Worm (Caenorhabditis elegans) whole organism, L4 larva: Measurements from ENCODE around the gene C07B5.8.

Experiments used
- F10B5.3 ChIP-seq: sonication (generic microtip); optimal IDR thresholded peaks from 2 replicates; lab custom pipeline; 2016; ENCODE audit warnings: mild to moderate bottlenecking, missing genetic modification characterization, missing compliant biosample characterization
- F37D6.2 ChIP-seq: sonication (generic microtip); optimal IDR thresholded peaks from 2 replicates; lab custom pipeline; 2016; ENCODE audit warnings: mild to moderate bottlenecking, missing genetic modification characterization, missing compliant biosample characterization
- T26A8.4 ChIP-seq: fragments of 200-800 bp; sonication (Bioruptor generic); IDR thresholded peaks from 2 replicates; pipeline ENCODE4 v1.3.6; 2022; ENCODE audit warnings: missing genetic modification characterization, missing compliant biosample characterization
- Y48G9A.11 ChIP-seq: fragments of 200-800 bp; sonication (Bioruptor generic); IDR thresholded peaks from 2 replicates; pipeline ENCODE4 v1.3.6; 2022; ENCODE audit warnings: missing genetic modification reagents, missing genetic modification characterization, missing compliant biosample characterization
- Y5F2A.4 ChIP-seq: fragments of 200-800 bp; sonication (Bioruptor generic); optimal IDR thresholded peaks from 2 replicates; lab custom pipeline; 2018; ENCODE audit warnings: mild to moderate bottlenecking, missing genetic modification characterization, missing compliant biosample characterization
- attf-4 ChIP-seq: sonication (generic microtip); optimal IDR thresholded peaks from 3 replicates; lab custom pipeline; 2017; ENCODE audit warnings: missing biosample characterization, missing genetic modification characterization
- ceh-28 ChIP-seq: fragments of 150-350 bp; optimal IDR thresholded peaks from 2 replicates; lab custom pipeline; 2014; ENCODE audit warnings: missing biosample characterization, missing genetic modification reagents, missing genetic modification characterization
- ceh-32 ChIP-seq: sonication (generic microtip); optimal IDR thresholded peaks from 2 replicates; lab custom pipeline; 2016; ENCODE audit warnings: mild to moderate bottlenecking, missing genetic modification characterization, missing compliant biosample characterization; ENCODE audit not compliant: poor library complexity
- ceh-82 ChIP-seq: sonication (generic microtip); optimal IDR thresholded peaks from 2 replicates; lab custom pipeline; 2017; ENCODE audit warnings: missing biosample characterization, missing genetic modification characterization
- ctbp-1 ChIP-seq: fragments of 200-800 bp; sonication (Bioruptor generic); IDR thresholded peaks from 2 replicates; pipeline ENCODE4 v1.3.6; 2022; ENCODE audit warnings: missing genetic modification reagents, missing genetic modification characterization, missing compliant biosample characterization
- daf-12 ChIP-seq: fragments of 150-350 bp; optimal IDR thresholded peaks from 2 replicates; lab custom pipeline; 2014; ENCODE audit warnings: missing biosample characterization, missing genetic modification reagents, missing genetic modification characterization
- daf-16 ChIP-seq, 3 experiments: sonication (generic microtip); optimal IDR thresholded peaks; 2 replicates each; lab custom pipeline; 2016 to 2017; ENCODE audit warnings: missing genetic modification characterization in 3 of 3, missing genetic modification reagents in 3 of 3, mild to moderate bottlenecking in 2 of 3, missing compliant biosample characterization in 2 of 3, missing biosample characterization in 1 of 3, moderate library complexity in 1 of 3
- dpl-1 ChIP-seq: fragments of 150-350 bp; optimal IDR thresholded peaks from 2 replicates; lab custom pipeline; 2014; ENCODE audit warnings: missing biosample characterization, missing genetic modification reagents, missing genetic modification characterization
- fos-1 ChIP-seq: fragments of 150-350 bp; optimal IDR thresholded peaks from 2 replicates; lab custom pipeline; 2014; ENCODE audit warnings: missing biosample characterization, missing genetic modification characterization
- hif-1 ChIP-seq, 2 experiments: sonication (generic microtip); optimal IDR thresholded peaks; 2 replicates each; lab custom pipeline; 2016 to 2017; ENCODE audit warnings: missing compliant biosample characterization in 2 of 2, missing genetic modification characterization in 2 of 2, missing genetic modification reagents in 2 of 2, missing genotype in 2 of 2, mild to moderate bottlenecking in 1 of 2
- hlh-30 ChIP-seq: sonication (generic microtip); optimal IDR thresholded peaks from 2 replicates; lab custom pipeline; 2017; ENCODE audit warnings: antibody characterized with exemption, mild to moderate bottlenecking, missing genetic modification characterization, missing compliant biosample characterization; ENCODE audit not compliant: insufficient read depth
- lin-1 ChIP-seq: fragments of 200-800 bp; sonication (Bioruptor generic); IDR thresholded peaks from 2 replicates; pipeline ENCODE4 v1.3.6; 2022; ENCODE audit warnings: missing genetic modification reagents, missing genetic modification characterization, missing compliant biosample characterization
- lin-15B ChIP-seq: fragments of 150-350 bp; sonication (generic microtip); optimal IDR thresholded peaks from 3 replicates; lab custom pipeline; 2014; ENCODE audit warnings: missing biosample characterization, missing genetic modification characterization
- lin-29 ChIP-seq: fragments of 200-800 bp; sonication (Bioruptor generic); IDR thresholded peaks from 2 replicates; pipeline ENCODE4 v1.3.6; 2022; ENCODE audit warnings: missing genetic modification reagents, missing genetic modification characterization, missing compliant biosample characterization
- lin-38 ChIP-seq: fragments of 200-800 bp; sonication (Bioruptor generic); IDR thresholded peaks from 2 replicates; pipeline ENCODE4 v1.3.6; 2022; ENCODE audit warnings: missing genetic modification reagents, missing genetic modification characterization, missing compliant biosample characterization
- lsy-2 ChIP-seq, 2 experiments: fragments of 150-350 bp in 1 of 2; sonication (generic microtip) in 1 of 2; optimal IDR thresholded peaks; 2 replicates each; lab custom pipeline; 2014 to 2017; ENCODE audit warnings: missing biosample characterization in 2 of 2, missing genetic modification characterization in 2 of 2
- mdt-29 ChIP-seq: fragments of 200-800 bp; sonication (Bioruptor generic); IDR thresholded peaks from 2 replicates; pipeline ENCODE4 v1.3.6; 2022; ENCODE audit warnings: missing genetic modification reagents, missing genetic modification characterization, missing compliant biosample characterization
- mep-1 ChIP-seq: fragments of 150-350 bp; sonication (generic microtip); optimal IDR thresholded peaks from 3 replicates; lab custom pipeline; 2014; ENCODE audit warnings: missing biosample characterization, missing genetic modification characterization
- mes-2 ChIP-seq: sonication (generic microtip); optimal IDR thresholded peaks from 2 replicates; lab custom pipeline; 2016; ENCODE audit warnings: missing genotype, mild to moderate bottlenecking, missing genetic modification characterization, missing compliant biosample characterization; ENCODE audit not compliant: poor library complexity, severe bottlenecking
- mxl-3 ChIP-seq: fragments of 200-800 bp; sonication (Bioruptor generic); optimal IDR thresholded peaks from 2 replicates; lab custom pipeline; 2018; ENCODE audit warnings: mild to moderate bottlenecking, missing genetic modification characterization, missing compliant biosample characterization
- nhr-25 ChIP-seq: sonication (generic microtip); optimal IDR thresholded peaks from 2 replicates; lab custom pipeline; 2017; ENCODE audit warnings: missing genetic modification characterization, mild to moderate bottlenecking, missing compliant biosample characterization, antibody characterized with exemption, moderate library complexity, borderline replicate concordance; ENCODE audit not compliant: insufficient read depth
- nhr-28 ChIP-seq: fragments of 150-350 bp; optimal IDR thresholded peaks from 2 replicates; lab custom pipeline; 2014; ENCODE audit warnings: missing biosample characterization, missing genetic modification characterization
- nhr-48 ChIP-seq: sonication (generic microtip); optimal IDR thresholded peaks from 2 replicates; lab custom pipeline; 2016; ENCODE audit warnings: mild to moderate bottlenecking, missing genetic modification characterization, missing compliant biosample characterization
- php-3 ChIP-seq: fragments of 200-800 bp; sonication (Bioruptor generic); IDR thresholded peaks from 2 replicates; pipeline ENCODE4 v1.3.6; 2022; ENCODE audit warnings: missing genetic modification reagents, missing genetic modification characterization, missing compliant biosample characterization
- saeg-2 ChIP-seq: fragments of 200-800 bp; sonication (Bioruptor generic); IDR thresholded peaks from 2 replicates; pipeline ENCODE4 v1.3.6; 2022; ENCODE audit warnings: missing genetic modification reagents, missing genetic modification characterization, missing compliant biosample characterization
- sdz-12 ChIP-seq: fragments of 200-800 bp; sonication (Bioruptor generic); optimal IDR thresholded peaks from 2 replicates; lab custom pipeline; 2018; ENCODE audit warnings: mild to moderate bottlenecking, missing genetic modification characterization, missing compliant biosample characterization
- snpc-1.2 ChIP-seq: fragments of 200-800 bp; sonication (Bioruptor generic); IDR thresholded peaks from 2 replicates; pipeline ENCODE4 v1.3.6; 2022; ENCODE audit warnings: missing genetic modification reagents, missing genetic modification characterization, missing compliant biosample characterization
- spr-3 ChIP-seq: fragments of 200-800 bp; sonication (Bioruptor generic); optimal IDR thresholded peaks from 2 replicates; lab custom pipeline; 2018; ENCODE audit warnings: mild to moderate bottlenecking, missing genetic modification characterization, missing compliant biosample characterization
- unc-62 ChIP-seq, 3 experiments: fragments of 150-350 bp in 1 of 3; sonication (generic microtip); optimal IDR thresholded peaks in 2 of 3; peaks in 1 of 3; 1 replicate in 1 of 3; 2 replicates in 2 of 3; lab custom pipeline; 2014 to 2017; ENCODE audit warnings: missing biosample characterization in 3 of 3, missing genetic modification characterization in 3 of 3, missing genetic modification reagents in 3 of 3, missing genotype in 1 of 3
- zag-1 ChIP-seq: fragments of 150-350 bp; optimal IDR thresholded peaks from 2 replicates; lab custom pipeline; 2014; ENCODE audit warnings: missing biosample characterization, missing genetic modification characterization
- zfp-3 ChIP-seq: fragments of 200-800 bp; sonication (Bioruptor generic); conservative IDR thresholded peaks from 2 replicates; pipeline ENCODE4 v1.3.6; 2022; ENCODE audit warnings: missing genetic modification reagents, missing genetic modification characterization, missing compliant biosample characterization
- zip-11 ChIP-seq: fragments of 200-800 bp; sonication (Bioruptor generic); IDR thresholded peaks from 2 replicates; pipeline ENCODE4 v1.3.6; 2022; ENCODE audit warnings: missing genetic modification characterization, missing compliant biosample characterization

The C07B5.8 gene

DNA sequence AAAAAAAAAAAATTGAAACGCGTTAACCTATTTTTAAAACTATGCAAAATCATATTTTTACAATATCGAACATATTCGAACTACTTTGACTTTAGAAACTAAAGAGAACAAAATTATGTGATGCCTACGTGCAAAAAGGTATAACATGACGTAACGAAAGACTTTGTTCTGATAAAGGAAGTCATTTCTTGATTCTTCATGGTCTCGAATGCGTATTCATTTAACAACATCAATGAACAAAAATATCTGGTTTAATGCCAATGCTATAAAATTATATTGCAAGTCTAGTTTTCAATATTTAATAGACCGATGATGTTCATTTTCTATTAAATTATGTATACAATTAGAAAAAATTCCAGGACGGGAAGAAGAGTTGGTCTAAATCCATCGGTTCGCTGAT, 557 bp downstream of the C07B5.8 start:
- TF ChIP-seq mep-1 (peak; percentile 38), zag-1 (tag; lab: Kevin White, UChicago) (no peak), dpl-1 (GFP tag; lab: Kevin White, UChicago) (no peak), ctbp-1 (GFP tag; lab: Robert Waterston, UW) (no peak), F37D6.2 (tag; lab: Kevin White, UChicago) (no peak), lin-1 (no peak), Y48G9A.11 (GFP tag; lab: Robert Waterston, UW) (no peak), hif-1 (tag; optimal IDR thresholded peaks at IDR 0.05; lab: Kevin White, UChicago) (peak in 1 of 2 experiments; percentile 57), lsy-2 (tag; optimal IDR thresholded peaks at IDR 0.05; lab: Kevin White, UChicago) (peak in 1 of 2 experiments; percentile 13), sdz-12 (no peak), Y5F2A.4 (GFP tag; lab: Kevin White, UChicago) (no peak), lin-38 (no peak), nhr-25 (tag; lab: Kevin White, UChicago) (no peak), fos-1 (tag; lab: Kevin White, UChicago) (no peak), spr-3 (GFP tag; lab: Kevin White, UChicago) (no peak), php-3 (GFP tag; lab: Robert Waterston, UW) (no peak), ceh-82 (tag; lab: Kevin White, UChicago) (no peak), F10B5.3 (no peak), lin-29 (GFP tag; lab: Robert Waterston, UW) (no peak), saeg-2 (GFP tag; lab: Robert Waterston, UW) (no peak), snpc-1.2 (GFP tag; lab: Robert Waterston, UW) (no peak), T26A8.4 (GFP tag; lab: Robert Waterston, UW) (0 out of 2 replicates have a peak, but pooled peaks have one; percentile 39), ceh-32 (no peak), zip-11 (no peak), ceh-28 (tag; lab: Kevin White, UChicago) (no peak), zfp-3 (0 out of 2 replicates have a peak, but pooled peaks have one; percentile 28), mdt-29 (no peak), attf-4 (tag; lab: Kevin White, UChicago) (no peak), lin-15B (tag; lab: Kevin White, UChicago) (no peak), daf-12 (no peak)

DNA sequence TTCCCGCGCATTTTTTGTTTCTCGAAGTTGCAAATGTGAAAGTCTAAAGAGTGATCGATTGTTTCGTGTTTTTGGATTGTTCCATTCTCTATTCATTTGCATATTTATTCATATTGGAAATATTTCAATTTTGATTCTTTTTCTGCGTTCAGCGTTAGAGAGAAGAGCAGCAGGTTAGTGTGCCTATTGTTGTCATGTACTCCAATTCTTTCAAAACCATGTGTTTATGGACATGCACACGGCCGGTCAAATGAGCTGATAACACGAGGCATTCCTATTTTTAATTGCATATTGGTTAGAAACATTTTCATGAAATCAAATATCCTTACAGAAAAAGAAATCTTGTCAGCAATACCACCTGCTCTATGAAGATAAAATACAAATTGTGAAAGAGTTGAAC, 4.9 kb downstream of the C07B5.8 start:
- no peak for TF ChIP-seq daf-16 (GFP tag; optimal IDR thresholded peaks at IDR 0.05; lab: Kevin White, UChicago)
- TF ChIP-seq daf-16 (tag; optimal IDR thresholded peaks at IDR 0.05; lab: Kevin White, UChicago), result peak; percentile 64
- no peak for TF ChIP-seq nhr-48 (tag; lab: Kevin White, UChicago)
- TF ChIP-seq mxl-3 (GFP tag; lab: Kevin White, UChicago), result peak; percentile 22
- peak; percentile 45 for TF ChIP-seq nhr-28 (tag; lab: Kevin White, UChicago)
- TF ChIP-seq hlh-30 (tag; lab: Kevin White, UChicago), result peak; percentile 63
- TF ChIP-seq attf-4 (tag; lab: Kevin White, UChicago), result no peak
- TF ChIP-seq unc-62 (GFP tag; optimal IDR thresholded peaks at IDR 0.05 in 1 of 2; lab: Kevin White, UChicago), result peak in 1 of 2 experiments; percentile 6
- TF ChIP-seq unc-62 (tag; optimal IDR thresholded peaks at IDR 0.05; lab: Kevin White, UChicago), result no peak

ce11 chrX:9529360-9529759, 7.2 kb downstream of the C07B5.8 start, which contains the start of gene C07B5.4:
Gene C07B5.4 (plus strand): TSS chrX:9529660.
- TF ChIP-seq unc-62 (GFP tag; optimal IDR thresholded peaks at IDR 0.05 in 1 of 2; lab: Kevin White, UChicago), result peak in 1 of 2 experiments; percentile 28
- no peak for TF ChIP-seq unc-62 (tag; optimal IDR thresholded peaks at IDR 0.05; lab: Kevin White, UChicago)
- no peak for TF ChIP-seq mes-2 (tag; lab: Kevin White, UChicago)
- TF ChIP-seq, all 104 proteins: peak for 1
